Fruit fly (Drosophila melanogaster): ENCODE data around the gene cact.

cact gene

DNA sequence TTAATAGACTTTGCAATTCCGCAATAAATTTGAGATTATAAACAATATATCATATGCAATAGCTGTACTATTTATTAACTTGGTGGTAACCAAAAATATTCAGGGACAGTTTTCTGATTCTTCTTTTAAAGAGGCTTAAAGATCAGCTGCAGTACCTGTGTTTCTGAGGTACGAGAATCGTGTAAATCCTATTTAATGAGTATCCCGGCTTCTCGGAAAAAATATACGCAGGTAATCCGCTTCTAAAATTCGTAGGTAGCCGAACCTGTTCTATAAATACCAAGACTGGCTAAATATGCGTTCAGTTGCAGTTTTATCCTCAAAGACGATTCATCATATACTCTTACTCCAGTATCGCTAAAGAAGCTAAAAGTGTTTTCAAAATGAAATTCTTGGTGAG lies 3.6 kb upstream of the cact start, which contains the start of gene CG4440:
Gene CG4440, plus strand, starts transcription at position 301 of the 400 bp plus-strand sequence.
- no peak for TF ChIP-seq CG8478 (optimal IDR thresholded peaks at IDR 0.05)
- TF ChIP-seq CTCF (optimal IDR thresholded peaks at IDR 0.05), result no peak

DNA sequence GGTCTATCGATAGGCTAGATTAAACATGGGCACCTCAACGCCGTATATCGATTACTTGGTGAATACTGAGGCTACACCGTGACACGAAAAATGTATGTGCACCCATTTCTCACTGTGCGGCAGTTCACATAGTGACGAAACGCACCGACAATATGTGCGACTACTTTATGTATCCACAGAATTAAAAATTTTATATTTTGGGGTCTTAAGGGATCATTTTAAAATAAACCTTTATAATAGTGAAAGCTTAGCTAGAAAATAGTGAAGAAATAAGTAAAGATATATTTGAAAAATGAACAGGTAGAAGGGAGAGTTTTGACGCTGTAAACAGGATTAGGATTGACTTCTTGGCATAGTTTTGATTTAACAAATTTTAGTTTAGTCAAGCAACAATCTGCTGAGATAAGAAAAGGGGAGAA lies 3.1 kb upstream of the cact start, which contains the start of gene mRpL4:
Gene mRpL4, minus strand, starts transcription at position 31 of the 419 bp plus-strand sequence.
- TF ChIP-seq CTCF (optimal IDR thresholded peaks at IDR 0.05) (peak in 1 of 2 experiments; percentile 19), CG8478 (optimal IDR thresholded peaks at IDR 0.05) (no peak)

DNA sequence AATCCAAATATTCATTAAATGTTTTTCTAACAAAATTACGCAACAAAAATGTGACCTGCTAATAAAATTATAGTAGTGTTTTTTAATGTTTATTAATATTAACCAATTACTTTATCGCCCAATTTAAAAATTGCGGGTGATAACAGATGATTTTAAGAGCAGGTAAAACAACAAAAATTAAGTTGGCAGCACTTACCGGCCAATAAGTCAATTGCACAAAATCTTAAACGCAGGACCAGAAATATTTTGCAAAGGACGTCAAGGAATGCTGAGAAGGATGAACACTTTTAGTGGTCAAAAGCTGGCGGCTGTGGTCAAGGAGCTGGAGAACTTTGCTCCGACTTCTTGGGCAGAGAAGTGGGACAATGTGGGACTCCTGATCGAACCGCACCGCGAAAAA lies 885 bp upstream of the cact start, which contains the start of gene CG4278:
Gene CG4278, plus strand, starts transcription at position 178 of the 400 bp plus-strand sequence.
- TF ChIP-seq CG8478 (optimal IDR thresholded peaks at IDR 0.05) (no peak), CTCF (optimal IDR thresholded peaks at IDR 0.05) (no peak)

DNA sequence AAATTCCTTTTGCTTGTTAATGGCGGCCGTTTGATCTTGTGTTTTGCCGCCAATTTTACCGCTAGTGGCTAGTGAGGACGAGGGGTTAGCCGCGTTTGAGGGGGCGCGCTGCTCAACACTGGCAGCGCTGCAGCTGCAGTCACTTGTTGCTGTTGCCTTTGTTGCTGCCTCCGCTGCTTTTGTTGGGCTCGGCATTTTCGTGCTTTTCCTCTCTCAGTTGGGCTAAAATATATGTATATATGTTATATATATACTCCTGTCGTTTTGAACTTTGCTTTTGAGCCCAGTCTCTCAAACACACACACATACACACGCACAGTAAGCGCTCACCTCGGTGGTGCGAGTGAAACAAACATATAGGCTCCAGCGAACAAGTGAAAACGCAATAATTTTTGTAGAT lies 1.2 kb downstream of the cact start:
- TF ChIP-seq CTCF (optimal IDR thresholded peaks at IDR 0.05) (no peak), CG8478 (optimal IDR thresholded peaks at IDR 0.05) (no peak)

DNA sequence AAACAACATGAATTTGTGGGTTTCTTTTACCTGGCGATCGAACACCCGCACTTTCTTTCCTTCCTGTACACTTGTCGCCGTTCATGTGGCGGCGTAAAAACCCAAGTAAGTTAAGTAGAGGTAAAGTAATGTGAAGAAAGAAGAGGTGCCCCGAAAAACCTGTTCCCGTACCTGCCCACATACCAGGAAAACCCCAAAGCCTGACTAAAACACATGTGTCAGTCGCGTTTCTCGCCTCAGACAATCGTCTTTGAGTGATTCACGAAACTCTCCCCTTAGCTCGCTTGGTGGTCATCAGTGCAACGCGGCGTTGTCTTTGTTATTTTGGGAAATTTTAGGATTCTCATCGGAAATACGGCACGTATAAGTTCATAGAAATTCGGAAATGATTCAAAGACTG lies 2.5 kb downstream of the cact start:
- no peak for TF ChIP-seq CG8478 (optimal IDR thresholded peaks at IDR 0.05)
- no peak for TF ChIP-seq CTCF (optimal IDR thresholded peaks at IDR 0.05)

DNA sequence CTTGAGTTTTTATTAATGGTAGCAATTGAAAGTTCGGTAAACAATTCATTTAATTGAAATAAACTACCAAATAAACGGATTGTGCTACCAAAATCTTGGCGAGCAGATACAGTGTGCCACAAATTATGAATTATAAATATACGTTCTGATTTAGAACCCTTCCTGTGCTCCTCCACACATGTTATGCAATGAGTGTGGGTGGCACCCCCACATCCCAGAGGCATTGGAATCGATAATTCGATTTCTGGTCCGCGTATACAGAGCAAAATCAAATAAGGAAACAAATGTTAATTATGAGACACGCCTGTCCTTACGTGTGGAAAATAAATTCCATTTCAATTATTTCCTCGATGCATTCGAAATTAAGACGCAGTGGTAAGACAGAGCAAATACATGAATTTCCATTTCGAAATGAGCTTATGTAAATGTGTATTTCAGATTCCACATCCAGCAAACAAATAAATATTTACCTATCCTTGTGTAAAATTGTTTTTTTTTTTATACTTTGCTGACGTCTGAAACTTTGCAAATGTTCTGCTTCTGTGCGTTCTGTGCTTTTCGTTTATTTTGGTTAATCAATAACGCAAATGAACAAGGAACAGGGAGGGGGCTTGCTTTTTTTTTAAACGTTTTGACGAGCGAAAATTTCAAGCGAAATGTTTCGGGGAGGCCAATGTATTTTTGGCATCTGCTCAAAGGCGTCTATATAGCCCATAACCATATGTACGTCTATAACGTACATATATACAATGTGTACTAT lies 4.0 kb downstream of the cact start:
- TF ChIP-seq CTCF (optimal IDR thresholded peaks at IDR 0.05) (no peak), CG8478 (optimal IDR thresholded peaks at IDR 0.05) (no peak)

DNA sequence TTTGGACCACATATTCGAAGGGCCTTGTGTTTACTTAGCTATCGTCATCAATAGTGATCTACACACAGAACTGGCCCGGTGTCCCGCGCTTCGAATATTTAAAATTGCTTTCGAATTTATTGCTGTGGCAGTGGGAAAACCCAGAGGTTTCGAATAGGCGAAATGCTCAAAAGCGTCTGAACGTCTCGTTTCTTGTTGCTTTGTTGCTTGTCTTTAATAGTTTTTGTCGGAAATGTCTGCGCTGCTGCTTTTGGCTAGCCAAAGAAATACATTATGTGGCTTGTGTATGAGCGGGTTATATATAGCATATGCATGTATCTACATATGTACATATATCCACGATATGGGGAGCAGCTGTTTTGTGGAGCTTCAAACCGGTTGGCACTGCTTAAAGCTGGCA lies 4.8 kb downstream of the cact start:
- TF ChIP-seq CTCF (optimal IDR thresholded peaks at IDR 0.05) (no peak), CG8478 (optimal IDR thresholded peaks at IDR 0.05) (no peak)

DNA sequence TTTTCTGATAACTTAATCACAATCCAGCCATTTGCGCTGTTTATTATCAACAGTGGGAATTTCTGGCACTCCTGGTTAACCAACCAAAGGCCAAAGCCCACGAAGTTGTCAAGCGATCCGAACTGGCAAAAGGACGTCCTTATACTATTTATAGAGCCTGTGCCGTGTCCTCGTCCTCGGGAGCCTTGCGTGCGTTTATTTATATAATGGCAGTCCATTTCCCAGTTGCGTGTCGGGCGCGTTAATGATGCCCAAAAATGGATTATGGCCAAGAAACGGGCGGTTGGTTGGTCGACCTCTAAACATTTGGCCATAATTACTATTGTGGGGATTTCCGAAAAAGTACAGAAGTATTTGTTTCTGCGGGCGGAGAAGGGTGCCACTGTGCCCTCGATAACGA lies 5.6 kb downstream of the cact start:
- TF ChIP-seq CTCF (optimal IDR thresholded peaks at IDR 0.05) (no peak), CG8478 (optimal IDR thresholded peaks at IDR 0.05) (no peak)

DNA sequence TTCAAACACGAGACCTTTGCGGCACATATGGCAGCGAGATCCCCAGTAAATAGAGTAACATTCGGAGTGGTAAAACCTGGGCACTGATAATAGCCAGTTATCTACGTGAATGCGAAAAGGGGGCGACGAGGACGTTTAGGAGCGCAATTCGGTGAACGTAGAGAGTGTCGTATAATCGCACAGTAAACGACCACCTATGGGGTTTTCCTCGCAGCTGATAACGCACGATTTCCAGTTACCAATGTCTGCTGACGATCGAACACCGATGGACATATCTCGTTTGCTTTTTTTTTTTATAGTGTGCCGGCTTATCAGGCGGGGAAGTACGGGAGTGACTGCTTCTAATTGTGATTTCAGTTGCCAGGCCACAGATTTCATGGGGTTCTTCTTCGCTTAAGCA lies 6.3 kb downstream of the cact start:
- TF ChIP-seq CTCF (optimal IDR thresholded peaks at IDR 0.05) (no peak), CG8478 (optimal IDR thresholded peaks at IDR 0.05) (no peak)

DNA sequence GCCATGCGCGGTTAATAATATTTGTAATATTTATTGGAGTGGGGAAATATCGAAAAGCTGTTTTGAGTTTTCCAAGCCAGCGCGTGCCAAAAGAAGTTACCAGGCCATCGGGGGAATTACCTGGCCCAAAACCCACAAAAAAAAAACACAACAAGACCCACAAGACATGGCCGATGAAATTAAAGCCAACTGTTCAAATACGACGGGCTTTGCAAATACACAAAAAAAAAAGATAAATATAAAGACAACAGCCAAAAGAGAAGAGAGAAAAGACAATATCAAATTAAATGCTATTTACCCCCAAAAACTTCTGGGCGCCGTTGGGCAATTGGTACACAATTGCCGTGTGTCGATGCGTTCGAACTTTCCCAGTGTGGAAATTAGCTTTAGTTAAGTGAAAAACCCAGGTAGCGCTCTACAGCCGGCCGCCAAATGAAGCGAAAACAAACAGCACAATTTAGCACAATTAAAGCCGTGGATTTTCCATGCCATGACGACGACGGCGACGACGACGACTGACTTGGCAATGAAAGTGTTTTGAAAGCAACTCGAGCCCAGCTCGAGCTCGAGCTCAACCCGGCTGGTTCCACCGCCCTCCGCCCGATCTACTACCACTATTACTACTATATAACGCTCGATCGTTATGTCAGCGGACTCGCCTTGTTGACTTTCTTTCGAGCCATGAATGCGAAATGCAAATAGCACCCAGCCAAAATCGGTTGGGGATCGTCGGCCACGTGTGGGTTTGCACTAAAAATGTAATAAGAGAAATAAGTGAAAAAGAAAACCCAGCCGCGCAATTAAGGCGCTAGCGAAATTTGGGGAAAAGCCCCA lies 8.0 kb downstream of the cact start:
- no peak for TF ChIP-seq CG8478 (optimal IDR thresholded peaks at IDR 0.05)

DNA sequence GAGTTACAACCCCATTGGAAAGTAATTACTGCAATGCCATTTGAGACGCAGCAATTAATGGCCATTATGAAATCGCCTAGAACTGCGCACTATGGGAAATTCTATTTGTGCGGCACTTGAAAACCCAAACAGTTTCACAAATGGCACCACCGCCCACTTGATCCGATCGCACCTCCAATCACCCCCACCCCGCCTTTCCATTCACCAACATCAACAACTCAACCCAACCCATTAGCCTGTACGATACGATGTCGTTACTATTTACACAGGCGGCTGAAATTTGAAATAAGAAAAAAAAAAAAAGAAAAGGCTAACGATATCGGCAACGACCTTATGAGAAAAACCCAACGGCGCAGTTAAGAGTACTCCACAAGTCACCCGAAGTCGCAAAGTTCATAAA lies 8.9 kb downstream of the cact start:
- TF ChIP-seq CTCF (optimal IDR thresholded peaks at IDR 0.05) (no peak), CG8478 (optimal IDR thresholded peaks at IDR 0.05) (no peak)

DNA sequence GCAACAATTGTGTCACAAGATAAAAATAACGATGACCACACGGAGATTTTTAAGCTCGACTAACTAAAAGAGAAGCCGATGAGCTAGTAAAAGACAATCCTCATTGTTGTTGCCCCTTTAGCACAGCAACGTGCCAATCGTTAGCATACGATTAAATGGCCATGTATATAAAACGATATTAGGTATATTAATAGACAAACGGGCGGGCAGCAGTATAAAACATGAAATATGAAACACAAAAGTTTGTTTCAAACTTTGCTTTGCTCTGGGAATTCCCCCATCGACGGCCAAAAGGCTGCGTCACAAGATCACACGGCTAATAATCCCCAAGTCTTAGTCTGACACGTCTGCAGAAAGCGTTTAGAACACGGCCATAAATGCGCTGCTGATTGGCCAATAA lies 9.6 kb downstream of the cact start:
- TF ChIP-seq CG8478 (optimal IDR thresholded peaks at IDR 0.05), result no peak
- no peak for TF ChIP-seq CTCF (optimal IDR thresholded peaks at IDR 0.05)

DNA sequence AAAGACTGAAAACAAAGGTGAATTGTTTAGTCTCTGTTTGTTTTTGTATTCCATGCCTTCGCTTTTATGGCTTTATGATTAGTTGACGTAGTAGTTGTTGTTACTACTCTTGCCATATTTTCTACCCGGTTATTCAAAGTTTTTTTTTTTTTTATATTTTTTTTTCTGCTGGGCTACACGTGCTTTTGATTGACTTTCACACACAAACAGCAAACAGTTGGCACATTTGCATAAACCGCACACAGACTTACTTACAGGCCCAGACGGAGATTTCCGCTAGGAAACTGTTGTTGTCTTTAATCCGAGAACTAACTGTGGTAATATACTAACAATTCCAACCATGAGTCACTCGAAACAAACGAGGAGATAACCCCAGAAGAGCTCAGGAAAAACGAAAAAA lies 10.2 kb downstream of the cact start:
- no peak for TF ChIP-seq CTCF (optimal IDR thresholded peaks at IDR 0.05)
- no peak for TF ChIP-seq CG8478 (optimal IDR thresholded peaks at IDR 0.05)

DNA sequence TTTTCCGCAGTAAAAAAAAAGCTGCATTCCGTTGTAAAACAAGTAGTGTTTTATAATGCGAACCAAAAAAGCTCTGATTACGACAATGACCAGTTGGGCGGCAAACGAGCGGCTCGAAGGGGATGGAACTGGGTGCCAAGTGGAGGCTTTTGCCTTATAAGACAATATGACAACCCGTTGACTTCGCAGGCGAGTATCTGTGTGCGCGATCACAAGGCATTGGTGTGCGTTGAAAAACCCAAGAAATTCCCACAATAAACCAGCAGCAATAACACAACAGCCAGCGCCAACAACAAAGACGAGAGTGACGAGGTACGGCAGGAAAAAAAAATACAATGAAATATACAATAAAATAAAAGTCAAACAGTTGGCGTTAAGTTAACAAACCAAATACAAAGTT lies 11.0 kb downstream of the cact start:
- no peak for TF ChIP-seq CTCF (optimal IDR thresholded peaks at IDR 0.05)
- no peak for TF ChIP-seq CG8478 (optimal IDR thresholded peaks at IDR 0.05)

DNA sequence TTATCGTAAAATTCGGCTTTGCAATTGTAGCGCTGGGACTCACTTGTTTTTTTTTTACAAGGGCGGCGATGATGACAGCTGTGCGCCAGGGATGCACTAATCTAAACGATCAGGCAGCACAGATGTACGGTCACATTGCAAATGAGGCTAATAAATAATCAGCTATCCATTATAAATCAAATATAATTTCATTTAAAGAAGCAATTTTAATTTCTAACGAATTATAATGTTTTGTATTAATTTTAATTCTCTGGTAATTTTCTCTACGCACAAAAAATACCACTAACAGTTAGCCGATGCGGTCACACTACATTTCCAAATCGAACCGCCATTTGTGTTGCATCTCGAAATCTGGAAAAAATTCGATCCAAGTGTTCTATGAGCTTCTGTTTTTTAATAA lies 15.4 kb downstream of the cact start, which contains the start of the genes cni and fzy:
Gene cni, minus strand, starts transcription at position 79 of the 400 bp plus-strand sequence.
Gene fzy, plus strand, starts transcription at position 309 of the 400 bp plus-strand sequence.
- TF ChIP-seq CTCF (optimal IDR thresholded peaks at IDR 0.05) (peak in 1 of 2 experiments; percentile 6), CG8478 (optimal IDR thresholded peaks at IDR 0.05) (no peak)

Data from S2 (cell line).